Worm (Caenorhabditis elegans): Measurements from ENCODE around the gene vha-15.

vha-15 gene

ce11 chrX:2229305-2230172, 8.2 kb upstream of the vha-15 start, which contains the start of gene lin-32:
TSS of gene lin-32 (minus strand) at chrX:2230122.
- TF ChIP-seq zag-1 (tag; optimal IDR thresholded peaks at IDR 0.05), result no peak
- TF ChIP-seq elt-3 (tag; optimal IDR thresholded peaks at IDR 0.05), result no peak
- no peak for TF ChIP-seq mml-1 (tag; optimal IDR thresholded peaks at IDR 0.05)
- no peak for TF ChIP-seq lsy-12 (tag; optimal IDR thresholded peaks at IDR 0.05)
- TF ChIP-seq nhr-77 (tag; optimal IDR thresholded peaks at IDR 0.05), result no peak

- TF ChIP-seq egl-27 (tag; optimal IDR thresholded peaks at IDR 0.05) (no peak), fkh-2 (tag; optimal IDR thresholded peaks at IDR 0.05) (no peak), zag-1 (tag; optimal IDR thresholded peaks at IDR 0.05) (no peak), nfya-1 (tag; optimal IDR thresholded peaks at IDR 0.05; ENCODE audit: insufficient read depth) (no peak), nhr-12 (tag; optimal IDR thresholded peaks at IDR 0.05) (no peak), egl-5 (tag; optimal IDR thresholded peaks at IDR 0.05) (no peak), mdl-1 (tag; optimal IDR thresholded peaks at IDR 0.05) (no peak), nhr-25 (tag; optimal IDR thresholded peaks at IDR 0.05) (no peak), ztf-11 (tag; optimal IDR thresholded peaks at IDR 0.05) (no peak), nhr-11 (tag; optimal IDR thresholded peaks at IDR 0.05) (no peak), nhr-23 (tag; optimal IDR thresholded peaks at IDR 0.05) (no peak), daf-12 (tag; optimal IDR thresholded peaks at IDR 0.05) (no peak), ama-1 (optimal IDR thresholded peaks at IDR 0.05) (no peak), elt-1 (tag; optimal IDR thresholded peaks at IDR 0.05) (no peak), nhr-28 (tag; optimal IDR thresholded peaks at IDR 0.05) (no peak), unc-39 (tag; optimal IDR thresholded peaks at IDR 0.05) (no peak), pqm-1 (tag; optimal IDR thresholded peaks at IDR 0.05) (no peak)
Measured at ce11 chrX:2231346-2231745, 6.4 kb upstream of the vha-15 start.

- TF ChIP-seq fkh-2 (tag; optimal IDR thresholded peaks at IDR 0.05), result no peak
- peak; percentile 32 for TF ChIP-seq lin-15B (tag; optimal IDR thresholded peaks at IDR 0.05)
- TF ChIP-seq nfya-1 (tag; optimal IDR thresholded peaks at IDR 0.05; ENCODE audit: insufficient read depth), result peak; percentile 74
- TF ChIP-seq nhr-76 (tag; optimal IDR thresholded peaks at IDR 0.05), result no peak
- no peak for TF ChIP-seq nhr-237 (tag; optimal IDR thresholded peaks at IDR 0.05)
- TF ChIP-seq snpc-4 (tag; optimal IDR thresholded peaks at IDR 0.05), result peak; percentile 23
- TF ChIP-seq ZK546.5 (tag; optimal IDR thresholded peaks at IDR 0.05), result no peak
- TF ChIP-seq elt-1 (tag; optimal IDR thresholded peaks at IDR 0.05), result peak; percentile 51
- no peak for TF ChIP-seq ama-1 (optimal IDR thresholded peaks at IDR 0.05)
- TF ChIP-seq ztf-11 (tag; optimal IDR thresholded peaks at IDR 0.05), result no peak
- no peak for TF ChIP-seq mml-1 (tag; optimal IDR thresholded peaks at IDR 0.05)
- no peak for TF ChIP-seq fkh-10 (GFP tag; optimal IDR thresholded peaks at IDR 0.05)
- TF ChIP-seq pha-4 (tag; optimal IDR thresholded peaks at IDR 0.05), result peak; percentile 67
- peak; percentile 28 for TF ChIP-seq nhr-43 (tag; optimal IDR thresholded peaks at IDR 0.05; ENCODE audit: poor library complexity, severe bottlenecking)
- TF ChIP-seq hmg-11 (tag; optimal IDR thresholded peaks at IDR 0.05), result peak; percentile 73
- no peak for TF ChIP-seq sea-2 (GFP tag; optimal IDR thresholded peaks at IDR 0.05)
- no peak for TF ChIP-seq zag-1 (tag; optimal IDR thresholded peaks at IDR 0.05)
- TF ChIP-seq nhr-77 (tag; optimal IDR thresholded peaks at IDR 0.05), result no peak
- no peak for TF ChIP-seq aly-2 (tag; optimal IDR thresholded peaks at IDR 0.05)
- TF ChIP-seq eor-1 (tag; optimal IDR thresholded peaks at IDR 0.05), result no peak
- TF ChIP-seq pqm-1 (tag; optimal IDR thresholded peaks at IDR 0.05), result no peak
- peak; percentile 47 for TF ChIP-seq elt-2 (tag; optimal IDR thresholded peaks at IDR 0.05)
- no peak for TF ChIP-seq unc-62 (GFP tag; optimal IDR thresholded peaks at IDR 0.05)
- no peak for TF ChIP-seq nhr-12 (tag; optimal IDR thresholded peaks at IDR 0.05)
- TF ChIP-seq nhr-23 (tag; optimal IDR thresholded peaks at IDR 0.05), result peak; percentile 18
- no peak for TF ChIP-seq daf-12 (tag; optimal IDR thresholded peaks at IDR 0.05)
- no peak for TF ChIP-seq skn-1 (tag; optimal IDR thresholded peaks at IDR 0.05)
- no peak for TF ChIP-seq nhr-28 (tag; optimal IDR thresholded peaks at IDR 0.05)
- peak; percentile 26 for TF ChIP-seq nhr-25 (tag; optimal IDR thresholded peaks at IDR 0.05)
- no peak for TF ChIP-seq nhr-11 (tag; optimal IDR thresholded peaks at IDR 0.05)
- TF ChIP-seq ceh-9 (tag; optimal IDR thresholded peaks at IDR 0.05), result no peak
- TF ChIP-seq lin-39 (tag; optimal IDR thresholded peaks at IDR 0.05), result no peak
Measured at ce11 chrX:2233929-2234328, 3.8 kb upstream of the vha-15 start, which contains the start of gene T14F9.2. TSS of gene T14F9.2 (plus strand) at chrX:2234324.

Measured in whole organism, L3 larva.